Fruit fly (Drosophila melanogaster) whole organism, embryonic: ENCODE results near the gene CG1847.

ENCODE experiments used
- Abd-B ChIP-seq: fragments of 200-800 bp; sonication (Bioruptor generic); optimal IDR thresholded peaks from 2 replicates; lab custom pipeline; 2018; ENCODE audit warnings: missing biosample characterization, mild to moderate bottlenecking, missing genetic modification characterization, moderate library complexity
- BEAF-32 ChIP-seq: fragments of 200-800 bp; sonication (Bioruptor generic); optimal IDR thresholded peaks from 3 replicates; lab custom pipeline; 2017; ENCODE audit warnings: missing biosample characterization, missing genetic modification characterization, mild to moderate bottlenecking, moderate library complexity, missing genetic modification reagents
- Blimp-1 ChIP-seq: fragments of 200-800 bp; sonication (Bioruptor generic); optimal IDR thresholded peaks from 3 replicates; lab custom pipeline; 2018; ENCODE audit warnings: missing biosample characterization, missing genetic modification characterization, mild to moderate bottlenecking, moderate library complexity, missing genetic modification reagents
- CG11560 ChIP-seq: fragments of 200-800 bp; sonication (Bioruptor generic); IDR thresholded peaks from 3 replicates; pipeline ENCODE4 v1.3.6; 2022; ENCODE audit warnings: missing biosample characterization, missing genetic modification characterization
- CG12104 ChIP-seq: fragments of 200-800 bp; sonication (Bioruptor generic); optimal IDR thresholded peaks from 3 replicates; lab custom pipeline; 2016; ENCODE audit warnings: missing biosample characterization, missing genetic modification characterization
- CG12155 ChIP-seq: fragments of 200-800 bp; sonication (Bioruptor generic); optimal IDR thresholded peaks from 3 replicates; lab custom pipeline; 2016; ENCODE audit warnings: missing biosample characterization, missing genetic modification characterization
- CG15514 ChIP-seq: fragments of 200-800 bp; sonication (Bioruptor generic); optimal IDR thresholded peaks from 3 replicates; lab custom pipeline; 2017; ENCODE audit warnings: missing biosample characterization, missing genetic modification characterization, mild to moderate bottlenecking, moderate library complexity, missing genetic modification reagents
- CG16815 ChIP-seq: fragments of 200-800 bp; sonication (Bioruptor generic); optimal IDR thresholded peaks from 3 replicates; lab custom pipeline; 2017; ENCODE audit warnings: missing biosample characterization, mild to moderate bottlenecking, missing genetic modification characterization
- CG18476 ChIP-seq: fragments of 200-800 bp; sonication (Bioruptor generic); optimal IDR thresholded peaks from 2 replicates; lab custom pipeline; 2016; ENCODE audit warnings: missing biosample characterization, mild to moderate bottlenecking, missing genetic modification characterization
- CG18599 ChIP-seq: fragments of 200-800 bp; sonication (Bioruptor generic); optimal IDR thresholded peaks from 3 replicates; lab custom pipeline; 2017; ENCODE audit warnings: missing biosample characterization, missing genetic modification characterization, mild to moderate bottlenecking, moderate library complexity, missing genetic modification reagents
- CG2202 ChIP-seq: fragments of 200-800 bp; sonication (Bioruptor generic); optimal IDR thresholded peaks from 2 replicates; lab custom pipeline; 2018; ENCODE audit warnings: missing biosample characterization, mild to moderate bottlenecking, missing genetic modification characterization
- CG30431 ChIP-seq: fragments of 200-800 bp; sonication (Bioruptor generic); optimal IDR thresholded peaks from 2 replicates; lab custom pipeline; 2017; ENCODE audit warnings: missing biosample characterization, missing genetic modification characterization
- CG3065 ChIP-seq: fragments of 200-800 bp; sonication (Bioruptor generic); optimal IDR thresholded peaks from 2 replicates; lab custom pipeline; 2016; ENCODE audit warnings: missing biosample characterization, missing genetic modification characterization
- CG3407 ChIP-seq: fragments of 200-800 bp; sonication (Bioruptor generic); optimal IDR thresholded peaks from 2 replicates; lab custom pipeline; 2018; ENCODE audit warnings: missing biosample characterization, mild to moderate bottlenecking, missing genetic modification characterization
- CG4282 ChIP-seq: fragments of 200-800 bp; sonication (Bioruptor generic); optimal IDR thresholded peaks from 2 replicates; lab custom pipeline; 2016; ENCODE audit warnings: missing biosample characterization, missing genetic modification characterization
- CG4328 ChIP-seq: fragments of 200-800 bp; sonication (Bioruptor generic); optimal IDR thresholded peaks from 3 replicates; lab custom pipeline; 2017; ENCODE audit warnings: missing biosample characterization, missing genetic modification reagents, missing genetic modification characterization
- CG4360 ChIP-seq: fragments of 200-800 bp; sonication (Bioruptor generic); IDR thresholded peaks from 2 replicates; pipeline ENCODE4 v1.3.6; 2022; ENCODE audit warnings: missing biosample characterization, missing genetic modification characterization
- CG8089 ChIP-seq: fragments of 200-800 bp; sonication (Bioruptor generic); optimal IDR thresholded peaks from 3 replicates; lab custom pipeline; 2016; ENCODE audit warnings: missing biosample characterization, missing genetic modification characterization
- CG8281 ChIP-seq: fragments of 200-800 bp; sonication (Bioruptor generic); optimal IDR thresholded peaks from 2 replicates; lab custom pipeline; 2018; ENCODE audit warnings: missing biosample characterization, mild to moderate bottlenecking, missing genetic modification characterization, moderate library complexity
- CG8290 ChIP-seq, 3 experiments: fragments of 200-800 bp; sonication (Bioruptor generic); optimal IDR thresholded peaks; 2 replicates each; lab custom pipeline; 2016 to 2019; ENCODE audit warnings: missing biosample characterization in 3 of 3, missing genetic modification characterization in 3 of 3, mild to moderate bottlenecking in 2 of 3, moderate library complexity in 1 of 3
- Dbx ChIP-seq: fragments of 200-800 bp; sonication (Bioruptor generic); IDR thresholded peaks from 3 replicates; pipeline ENCODE4 v1.3.6; 2022; ENCODE audit warnings: missing biosample characterization, missing genetic modification characterization
- Dll ChIP-seq: fragments of 200-800 bp; sonication (Bioruptor generic); IDR thresholded peaks from 4 replicates; pipeline ENCODE4 v1.3.6; 2022; ENCODE audit warnings: missing biosample characterization, missing genetic modification characterization; ENCODE audit not compliant: partially characterized antibody
- HLH4C ChIP-seq: fragments of 200-800 bp; sonication (Bioruptor generic); IDR thresholded peaks from 3 replicates; pipeline ENCODE4 v1.3.6; 2022; ENCODE audit warnings: missing biosample characterization, missing genetic modification characterization; ENCODE audit not compliant: partially characterized antibody
- Hand ChIP-seq: fragments of 200-800 bp; sonication (Bioruptor generic); optimal IDR thresholded peaks from 2 replicates; lab custom pipeline; 2017; ENCODE audit warnings: mild to moderate bottlenecking, missing biosample characterization, missing genetic modification reagents, missing genetic modification characterization
- Hey ChIP-seq: fragments of 200-800 bp; sonication (Bioruptor generic); optimal IDR thresholded peaks from 3 replicates; lab custom pipeline; 2018; ENCODE audit warnings: missing biosample characterization, mild to moderate bottlenecking, missing genetic modification characterization
- Hmx ChIP-seq: fragments of 200-800 bp; sonication (Bioruptor generic); optimal IDR thresholded peaks from 2 replicates; lab custom pipeline; 2016; ENCODE audit warnings: missing biosample characterization, missing genetic modification characterization
- Meics ChIP-seq: fragments of 200-800 bp; sonication (Bioruptor generic); optimal IDR thresholded peaks from 2 replicates; lab custom pipeline; 2017; ENCODE audit warnings: missing biosample characterization, mild to moderate bottlenecking, missing genetic modification characterization
- NK7.1 ChIP-seq: fragments of 200-800 bp; sonication (Bioruptor generic); optimal IDR thresholded peaks from 3 replicates; lab custom pipeline; 2016; ENCODE audit warnings: missing biosample characterization, missing genetic modification characterization
- Neu2 ChIP-seq: fragments of 200-800 bp; sonication (Bioruptor generic); optimal IDR thresholded peaks from 3 replicates; lab custom pipeline; 2016; ENCODE audit warnings: missing biosample characterization, missing genetic modification characterization, borderline replicate concordance
- Nf-YA ChIP-seq: fragments of 200-800 bp; sonication (Bioruptor generic); IDR thresholded peaks from 2 replicates; pipeline ENCODE4 v1.3.6; 2022; ENCODE audit warnings: missing biosample characterization, missing genetic modification characterization
- Spps ChIP-seq: fragments of 200-800 bp; sonication (Bioruptor generic); optimal IDR thresholded peaks from 2 replicates; lab custom pipeline; 2018; ENCODE audit warnings: missing biosample characterization, mild to moderate bottlenecking, missing genetic modification characterization
- amos ChIP-seq: fragments of 200-800 bp; sonication (Bioruptor generic); IDR thresholded peaks from 2 replicates; pipeline ENCODE4 v1.3.6; 2022; ENCODE audit warnings: missing biosample characterization, missing genetic modification characterization; ENCODE audit not compliant: partially characterized antibody
- cad ChIP-seq: fragments of >200 bp; optimal IDR thresholded peaks from 2 replicates; lab custom pipeline; 2017; ENCODE audit warnings: missing biosample characterization, missing genetic modification characterization
- cas ChIP-seq: fragments of 200-800 bp; sonication (Bioruptor generic); IDR thresholded peaks from 2 replicates; pipeline ENCODE4 v1.3.6; 2022; ENCODE audit warnings: missing biosample characterization, missing genetic modification characterization
- da ChIP-seq: fragments of 200-800 bp; sonication (Bioruptor generic); optimal IDR thresholded peaks from 2 replicates; lab custom pipeline; 2016; ENCODE audit warnings: missing biosample characterization, missing genetic modification characterization
- ems ChIP-seq: fragments of 200-800 bp; sonication (Bioruptor generic); optimal IDR thresholded peaks from 3 replicates; lab custom pipeline; 2016; ENCODE audit warnings: missing biosample characterization, missing genetic modification characterization
- esg ChIP-seq: fragments of 200-800 bp; sonication (Bioruptor generic); conservative IDR thresholded peaks from 2 replicates; pipeline ENCODE4 v1.3.6; 2022; ENCODE audit warnings: missing biosample characterization, missing genetic modification characterization
- fru ChIP-seq: fragments of >200 bp; optimal IDR thresholded peaks from 2 replicates; lab custom pipeline; 2017
- gce ChIP-seq: fragments of 200-800 bp; sonication (Bioruptor generic); IDR thresholded peaks from 3 replicates; pipeline ENCODE4 v1.3.6; 2022; ENCODE audit warnings: missing biosample characterization, missing genetic modification characterization
- grau ChIP-seq: fragments of 200-800 bp; optimal IDR thresholded peaks from 3 replicates; lab custom pipeline; 2019; ENCODE audit warnings: missing biosample characterization, mild to moderate bottlenecking, missing genetic modification characterization, moderate library complexity
- ind ChIP-seq: fragments of 200-800 bp; sonication (Bioruptor generic); optimal IDR thresholded peaks from 3 replicates; lab custom pipeline; 2016; ENCODE audit warnings: missing biosample characterization, missing genetic modification characterization
- lola ChIP-seq, 3 experiments: fragments of >200 bp in 2 of 3; fragments of 200-800 bp in 1 of 3; sonication (Bioruptor generic) in 1 of 3; optimal IDR thresholded peaks; 2 replicates each; lab custom pipeline; 2017 to 2019; ENCODE audit warnings: missing biosample characterization in 3 of 3, missing genetic modification characterization in 3 of 3, mild to moderate bottlenecking in 1 of 3, moderate library complexity in 1 of 3
- mirr ChIP-seq: fragments of 200-800 bp; sonication (Bioruptor generic); optimal IDR thresholded peaks from 3 replicates; lab custom pipeline; 2018; ENCODE audit warnings: missing biosample characterization, mild to moderate bottlenecking, missing genetic modification characterization
- nmo ChIP-seq: fragments of 200-800 bp; sonication (Bioruptor generic); optimal IDR thresholded peaks from 2 replicates; lab custom pipeline; 2018; ENCODE audit warnings: missing biosample characterization, mild to moderate bottlenecking, missing genetic modification characterization, moderate library complexity
- pum ChIP-seq: fragments of 200-800 bp; sonication (Bioruptor generic); optimal IDR thresholded peaks from 2 replicates; lab custom pipeline; 2016; ENCODE audit warnings: missing biosample characterization, missing genetic modification characterization
- pzg ChIP-seq: fragments of 200-800 bp; sonication (Bioruptor generic); optimal IDR thresholded peaks from 3 replicates; lab custom pipeline; 2018; ENCODE audit warnings: missing biosample characterization, mild to moderate bottlenecking, missing genetic modification characterization, moderate library complexity
- sr ChIP-seq: fragments of 200-800 bp; sonication (Bioruptor generic); IDR thresholded peaks from 3 replicates; pipeline ENCODE4 v1.3.6; 2022; ENCODE audit warnings: missing biosample characterization, missing genetic modification characterization
- stwl ChIP-seq: fragments of 200-800 bp; sonication (Bioruptor generic); optimal IDR thresholded peaks from 3 replicates; lab custom pipeline; 2018; ENCODE audit warnings: missing biosample characterization, mild to moderate bottlenecking, missing genetic modification characterization, moderate library complexity
- tap ChIP-seq: fragments of 200-800 bp; optimal IDR thresholded peaks from 3 replicates; lab custom pipeline; 2019; ENCODE audit warnings: missing biosample characterization, mild to moderate bottlenecking, missing genetic modification characterization, moderate library complexity
- z ChIP-seq: fragments of 200-800 bp; sonication (Bioruptor generic); IDR thresholded peaks from 3 replicates; pipeline ENCODE4 v1.3.6; 2022; ENCODE audit warnings: missing biosample characterization, missing genetic modification characterization
- zen2 ChIP-seq: fragments of 200-800 bp; sonication (Bioruptor generic); IDR thresholded peaks from 3 replicates; pipeline ENCODE4 v1.3.6; 2022; ENCODE audit warnings: missing biosample characterization, missing genetic modification characterization; ENCODE audit not compliant: partially characterized antibody

The CG1847 gene

dm6 chrX:11888142-11888541 is 19.2 kb downstream of the CG1847 start, which contains the start of gene CG1840 (continued):
- TF ChIP-seq pzg (GFP tag; lab: Kevin White, UChicago) (peak; percentile 32), zen2 (GFP tag; lab: Robert Waterston, UW) (peak; percentile 67; the same call in 1 of the 3 replicates), lola (GFP tag; optimal IDR thresholded peaks at IDR 0.05; lab: Kevin White, UChicago) (no peak), CG12155 (no peak), cas (GFP tag; lab: Robert Waterston, UW) (no peak), z (no peak), Abd-B (GFP tag; lab: Kevin White, UChicago) (no peak), CG18476 (GFP tag; lab: Kevin White, UChicago) (no peak), Nf-YA (GFP tag; lab: Robert Waterston, UW) (no peak), fru (no peak), da (GFP tag; lab: Kevin White, UChicago) (no peak), ind (GFP tag; lab: Kevin White, UChicago) (no peak), amos (GFP tag; lab: Robert Waterston, UW) (peak; percentile 80), Dll (GFP tag; lab: Robert Waterston, UW) (peak; percentile 81), CG11560 (tag; lab: Robert Waterston, UW) (no peak), CG2202 (tag; lab: Kevin White, UChicago) (no peak), Hey (tag; lab: Kevin White, UChicago) (no peak), CG18599 (GFP tag; lab: Kevin White, UChicago) (no peak), Hmx (no peak), CG3407 (GFP tag; lab: Kevin White, UChicago) (no peak), CG4360 (GFP tag; lab: Robert Waterston, UW) (no peak), CG3065 (GFP tag; lab: Kevin White, UChicago) (no peak), Blimp-1 (GFP tag; lab: Kevin White, UChicago) (no peak), Neu2 (GFP tag; lab: Kevin White, UChicago) (no peak), Meics (GFP tag; lab: Kevin White, UChicago) (no peak), CG4282 (GFP tag; lab: Kevin White, UChicago) (no peak), CG15514 (peak; percentile 53), CG30431 (no peak), esg (GFP tag; lab: Robert Waterston, UW) (no peak), nmo (GFP tag; lab: Kevin White, UChicago) (no peak), CG4328 (GFP tag; lab: Kevin White, UChicago) (no peak), NK7.1 (no peak), mirr (GFP tag; lab: Kevin White, UChicago) (no peak), CG8281 (tag; lab: Kevin White, UChicago) (no peak), grau (tag; lab: Kevin White, UChicago) (peak; percentile 25), gce (GFP tag; lab: Robert Waterston, UW) (no peak), ems (GFP tag; lab: Kevin White, UChicago) (no peak), BEAF-32 (peak; percentile 76), CG8089 (no peak), stwl (tag; lab: Kevin White, UChicago) (peak; percentile 59), sr (GFP tag; lab: Robert Waterston, UW) (no peak), CG12104 (GFP tag; lab: Kevin White, UChicago) (no peak), tap (no peak), CG16815 (no peak), CG8290 (GFP tag; optimal IDR thresholded peaks at IDR 0.05; lab: Kevin White, UChicago) (no peak), CG8290 (tag; optimal IDR thresholded peaks at IDR 0.05; lab: Kevin White, UChicago) (peak in 1 of 2 experiments; percentile 23), cad (GFP tag; lab: Kevin White, UChicago) (no peak), Spps (tag; lab: Kevin White, UChicago) (no peak), Dbx (GFP tag; lab: Robert Waterston, UW) (no peak), Hand (GFP tag; lab: Kevin White, UChicago) (no peak), pum (GFP tag; lab: Kevin White, UChicago) (no peak), HLH4C (peak; percentile 51; the same call in 2 of the 3 replicates)
